Comparison of ENCODE assay signal across 1 fruit fly cellular context in genomic region chr3L:22717137-22717767, dm6.
TF ChIP-seq lines count a peak whose summit lies in the region.

TSS of gene ArfGAP3 (minus strand) at chr3L:22717577.
TSS of gene CG32452 (plus strand) at chr3L:22717728.

TF ChIP-seq in whole organism, embryonic, 481 proteins besides CTCF, POLR2A, EP300 and RAD21 (continued from another document and continues in another):
- TF ChIP-seq Neu2 (GFP tag; optimal IDR thresholded peaks at IDR 0.05; lab: Kevin White, UChicago; ENCODE audit: borderline replicate concordance) (no peak), CG10654 (GFP tag; optimal IDR thresholded peaks at IDR 0.05; lab: Kevin White, UChicago) (peak; percentile 65), lilli (GFP tag; optimal IDR thresholded peaks at IDR 0.05; lab: Kevin White, UChicago) (peak; percentile 86), gt (GFP tag; IDR thresholded peaks at IDR 0.05; lab: Robert Waterston, UW) (0 out of 2 replicates have a peak, but pooled peaks have one; percentile 37), Pdp1 (GFP tag; optimal IDR thresholded peaks at IDR 0.05; lab: Kevin White, UChicago) (peak; percentile 51 to 67), Trl (optimal IDR thresholded peaks at IDR 0.05; lab: Kevin White, UChicago) (no peak), Trl (GFP tag; optimal IDR thresholded peaks at IDR 0.05; lab: Kevin White, UChicago) (peak; percentile 55), Oaz (GFP tag; IDR thresholded peaks at IDR 0.05; lab: Robert Waterston, UW) (peak; percentile 70), Tbp (GFP tag; optimal IDR thresholded peaks at IDR 0.05; lab: Kevin White, UChicago) (no peak), CG1832 (GFP tag; optimal IDR thresholded peaks at IDR 0.05; lab: Kevin White, UChicago) (no peak), CG6654 (GFP tag; optimal IDR thresholded peaks at IDR 0.05; lab: Kevin White, UChicago) (no peak), her (GFP tag; optimal IDR thresholded peaks at IDR 0.05; lab: Kevin White, UChicago) (peak; percentile 55), Mad (GFP tag; optimal IDR thresholded peaks at IDR 0.05; lab: Kevin White, UChicago) (peak; percentile 71), CG11560 (tag; IDR thresholded peaks at IDR 0.05; lab: Robert Waterston, UW) (peak; percentile 98), Xrp1 (GFP tag; IDR thresholded peaks at IDR 0.05; lab: Robert Waterston, UW) (peak; percentile 79), CG10959 (GFP tag; IDR thresholded peaks at IDR 0.05; lab: Robert Waterston, UW) (0 out of 2 replicates have a peak, but pooled peaks have one; percentile 36), gfzf (GFP tag; optimal IDR thresholded peaks at IDR 0.05; lab: Kevin White, UChicago) (peak; percentile 23), CG13287 (GFP tag; IDR thresholded peaks at IDR 0.05; lab: Robert Waterston, UW; ENCODE audit: partially characterized antibody) (peak; percentile 68), pan (optimal IDR thresholded peaks at IDR 0.05; lab: Kevin White, UChicago) (no peak), pan (GFP tag; optimal IDR thresholded peaks at IDR 0.05 in 1 of 2, IDR thresholded peaks at IDR 0.05 in 1 of 2) (peak in 1 of 2 experiments; percentile 79), fd96Cb (tag; optimal IDR thresholded peaks at IDR 0.05; lab: Kevin White, UChicago) (peak; percentile 64), ftz-f1 (GFP tag; optimal IDR thresholded peaks at IDR 0.05; lab: Kevin White, UChicago) (peak; percentile 77), tx (GFP tag; optimal IDR thresholded peaks at IDR 0.05; lab: Kevin White, UChicago) (peak; percentile 53), H2.0 (GFP tag; IDR thresholded peaks at IDR 0.05; lab: Robert Waterston, UW) (peak; percentile 59; the same call in 1 of the 2 replicates), CG17385 (GFP tag; optimal IDR thresholded peaks at IDR 0.05; lab: Kevin White, UChicago) (peak; percentile 66), kah (GFP tag; optimal IDR thresholded peaks at IDR 0.05; lab: Kevin White, UChicago) (peak; percentile 61), CG32767 (GFP tag; IDR thresholded peaks at IDR 0.05; lab: Robert Waterston, UW) (peak; percentile 66; the same call in 1 of the 2 replicates), trem (tag; optimal IDR thresholded peaks at IDR 0.05; lab: Kevin White, UChicago) (peak; percentile 76), esg (GFP tag; conservative IDR thresholded peaks at IDR 0.05; lab: Robert Waterston, UW) (peak; percentile 51; the same call in 1 of the 2 replicates), p53 (GFP tag; optimal IDR thresholded peaks at IDR 0.05; lab: Kevin White, UChicago) (peak; percentile 46), CG17829 (tag; optimal IDR thresholded peaks at IDR 0.05; lab: Kevin White, UChicago) (peak; percentile 82), bcd (GFP tag; optimal IDR thresholded peaks at IDR 0.05; lab: Kevin White, UChicago) (peak; percentile 67), wek (GFP tag; optimal IDR thresholded peaks at IDR 0.05; lab: Kevin White, UChicago) (peak; percentile 96), Dp (GFP tag; optimal IDR thresholded peaks at IDR 0.05; lab: Kevin White, UChicago) (peak; percentile 51), vnd (GFP tag; IDR thresholded peaks at IDR 0.05; lab: Robert Waterston, UW; ENCODE audit: partially characterized antibody) (peak; percentile 58; the same call in 1 of the 3 replicates), Abd-B (GFP tag; optimal IDR thresholded peaks at IDR 0.05; lab: Kevin White, UChicago) (peak; percentile 60), dmrt11E (tag; optimal IDR thresholded peaks at IDR 0.05; lab: Kevin White, UChicago) (peak; percentile 67), CG11723 (GFP tag; optimal IDR thresholded peaks at IDR 0.05; lab: Kevin White, UChicago) (peak; percentile 37), Atf3 (GFP tag; optimal IDR thresholded peaks at IDR 0.05; lab: Kevin White, UChicago) (peak; percentile 38), vvl (GFP tag; IDR thresholded peaks at IDR 0.05; lab: Robert Waterston, UW) (peak; percentile 77), kni (GFP tag; optimal IDR thresholded peaks at IDR 0.05; lab: Kevin White, UChicago) (peak; percentile 41), CG12155 (GFP tag; optimal IDR thresholded peaks at IDR 0.05; lab: Kevin White, UChicago) (peak; percentile 78), CG7963 (GFP tag; IDR thresholded peaks at IDR 0.05; lab: Robert Waterston, UW; ENCODE audit: partially characterized antibody) (no peak), sob (GFP tag; IDR thresholded peaks at IDR 0.05; lab: Robert Waterston, UW) (peak; percentile 73), CG7745 (tag; optimal IDR thresholded peaks at IDR 0.05; lab: Kevin White, UChicago) (no peak), Dek (tag; optimal IDR thresholded peaks at IDR 0.05; lab: Kevin White, UChicago) (peak; percentile 61), crol (GFP tag; IDR thresholded peaks at IDR 0.05; lab: Robert Waterston, UW) (no peak), rib (GFP tag; IDR thresholded peaks at IDR 0.05; lab: Robert Waterston, UW) (peak; percentile 60; the same call in 1 of the 2 replicates), H15 (GFP tag; IDR thresholded peaks at IDR 0.05; lab: Robert Waterston, UW) (peak; percentile 62; the same call in 1 of the 3 replicates), CG8924 (tag; optimal IDR thresholded peaks at IDR 0.05; lab: Kevin White, UChicago) (peak; percentile 82), nmo (GFP tag; optimal IDR thresholded peaks at IDR 0.05; lab: Kevin White, UChicago) (peak; percentile 80), Doc2 (GFP tag; IDR thresholded peaks at IDR 0.05; lab: Robert Waterston, UW) (no peak), dan (GFP tag; IDR thresholded peaks at IDR 0.05; lab: Robert Waterston, UW) (no peak), Asciz (GFP tag; optimal IDR thresholded peaks at IDR 0.05; lab: Kevin White, UChicago) (peak; percentile 25), CG2116 (GFP tag; optimal IDR thresholded peaks at IDR 0.05; lab: Kevin White, UChicago) (peak; percentile 78), CG3995 (GFP tag; optimal IDR thresholded peaks at IDR 0.05; lab: Kevin White, UChicago) (peak; percentile 39), tup (GFP tag; optimal IDR thresholded peaks at IDR 0.05; lab: Kevin White, UChicago) (no peak), ara (GFP tag; IDR thresholded peaks at IDR 0.05; lab: Robert Waterston, UW) (peak; percentile 53), CG17568 (GFP tag; optimal IDR thresholded peaks at IDR 0.05; lab: Kevin White, UChicago) (no peak), Myb (GFP tag; optimal IDR thresholded peaks at IDR 0.05; lab: Kevin White, UChicago) (peak; percentile 66), C15 (GFP tag; IDR thresholded peaks at IDR 0.05; lab: Robert Waterston, UW) (0 out of 3 replicates have a peak, but pooled peaks have one; percentile 8), CG9797 (GFP tag; optimal IDR thresholded peaks at IDR 0.05; lab: Kevin White, UChicago) (peak; percentile 22), lmd (GFP tag; IDR thresholded peaks at IDR 0.05; lab: Robert Waterston, UW) (peak; percentile 66), HmgZ (tag; optimal IDR thresholded peaks at IDR 0.05; lab: Kevin White, UChicago) (peak; percentile 58), TFAM (GFP tag; optimal IDR thresholded peaks at IDR 0.05; lab: Kevin White, UChicago) (no peak), vfl (GFP tag; optimal IDR thresholded peaks at IDR 0.05; lab: Kevin White, UChicago) (peak; percentile 37), CG1233 (GFP tag; optimal IDR thresholded peaks at IDR 0.05; lab: Kevin White, UChicago) (peak; percentile 58), CG2202 (tag; optimal IDR thresholded peaks at IDR 0.05; lab: Kevin White, UChicago) (peak; percentile 22), gcm (GFP tag; optimal IDR thresholded peaks at IDR 0.05; lab: Kevin White, UChicago) (peak; percentile 54), bbx (GFP tag; IDR thresholded peaks at IDR 0.05; lab: Robert Waterston, UW; ENCODE audit: partially characterized antibody) (peak; percentile 26; the same call in 1 of the 2 replicates), stwl (tag; optimal IDR thresholded peaks at IDR 0.05; lab: Kevin White, UChicago) (peak; percentile 51), Mrtf (GFP tag; IDR thresholded peaks at IDR 0.05; lab: Robert Waterston, UW) (no peak; the same call in 2 of the 3 replicates), tap (tag; optimal IDR thresholded peaks at IDR 0.05; lab: Kevin White, UChicago) (peak; percentile 60), CG11093 (GFP tag; IDR thresholded peaks at IDR 0.05; lab: Robert Waterston, UW) (peak; percentile 47; the same call in 1 of the 3 replicates), crp (GFP tag; optimal IDR thresholded peaks at IDR 0.05; lab: Kevin White, UChicago) (peak in 1 of 2 experiments; percentile 44), kay (GFP tag; optimal IDR thresholded peaks at IDR 0.05; lab: Kevin White, UChicago) (peak; percentile 42), scrt (GFP tag; optimal IDR thresholded peaks at IDR 0.05; lab: Kevin White, UChicago) (no peak), CG13296 (GFP tag; optimal IDR thresholded peaks at IDR 0.05; lab: Kevin White, UChicago) (peak; percentile 68), pros (GFP tag; optimal IDR thresholded peaks at IDR 0.05; lab: Kevin White, UChicago) (no peak), bigmax (GFP tag; optimal IDR thresholded peaks at IDR 0.05; lab: Kevin White, UChicago) (no peak), pita (GFP tag; optimal IDR thresholded peaks at IDR 0.05; lab: Kevin White, UChicago) (no peak), CG34422 (GFP tag; IDR thresholded peaks at IDR 0.05; lab: Robert Waterston, UW) (peak; percentile 47; the same call in 2 of the 3 replicates), Side (GFP tag; optimal IDR thresholded peaks at IDR 0.05; lab: Kevin White, UChicago) (peak; percentile 30), NFAT (GFP tag; IDR thresholded peaks at IDR 0.05; lab: Robert Waterston, UW) (peak; percentile 72), Sry-β (GFP tag; optimal IDR thresholded peaks at IDR 0.05; lab: Kevin White, UChicago) (peak; percentile 94), ase (GFP tag; IDR thresholded peaks at IDR 0.05; lab: Robert Waterston, UW) (peak; percentile 65), CG31224 (GFP tag; IDR thresholded peaks at IDR 0.05; lab: Robert Waterston, UW) (peak; percentile 41; the same call in 1 of the 2 replicates), luna (GFP tag; optimal IDR thresholded peaks at IDR 0.05; lab: Kevin White, UChicago) (peak; percentile 50), tio (GFP tag; optimal IDR thresholded peaks at IDR 0.05; lab: Kevin White, UChicago) (no peak), hth (optimal IDR thresholded peaks at IDR 0.05; lab: Kevin White, UChicago) (no peak), CG1792 (GFP tag; optimal IDR thresholded peaks at IDR 0.05; lab: Kevin White, UChicago) (peak; percentile 44), CG15269 (tag; optimal IDR thresholded peaks at IDR 0.05; lab: Kevin White, UChicago) (peak; percentile 75), sd (tag; optimal IDR thresholded peaks at IDR 0.05; lab: Kevin White, UChicago) (no peak), MBD-R2 (GFP tag; IDR thresholded peaks at IDR 0.05; lab: Robert Waterston, UW) (peak; percentile 22), klu (GFP tag; IDR thresholded peaks at IDR 0.05; lab: Robert Waterston, UW) (peak; percentile 63; the same call in 1 of the 2 replicates), CG10462 (GFP tag; optimal IDR thresholded peaks at IDR 0.05; lab: Kevin White, UChicago) (peak; percentile 61), dysf (GFP tag; IDR thresholded peaks at IDR 0.05; lab: Robert Waterston, UW) (peak; percentile 70; the same call in 2 of the 3 replicates), Atf6 (GFP tag; IDR thresholded peaks at IDR 0.05; lab: Robert Waterston, UW) (peak; percentile 67), Dref (GFP tag; IDR thresholded peaks at IDR 0.05; lab: Robert Waterston, UW) (peak; percentile 67), CG33557 (GFP tag; optimal IDR thresholded peaks at IDR 0.05; lab: Kevin White, UChicago) (peak; percentile 61), sim (GFP tag; IDR thresholded peaks at IDR 0.05; lab: Robert Waterston, UW) (no peak), ERR (GFP tag; optimal IDR thresholded peaks at IDR 0.05; lab: Kevin White, UChicago) (peak; percentile 34), CG17912 (GFP tag; optimal IDR thresholded peaks at IDR 0.05; lab: Kevin White, UChicago) (peak; percentile 67), stc (GFP tag; IDR thresholded peaks at IDR 0.05; lab: Robert Waterston, UW) (peak; percentile 38; the same call in 1 of the 2 replicates), GATAe (GFP tag; conservative IDR thresholded peaks at IDR 0.05; lab: Robert Waterston, UW) (no peak), CG14014 (GFP tag; IDR thresholded peaks at IDR 0.05; lab: Robert Waterston, UW) (peak; percentile 65), slbo (GFP tag; IDR thresholded peaks at IDR 0.05; lab: Robert Waterston, UW) (peak; percentile 77), tgo (GFP tag; IDR thresholded peaks at IDR 0.05; lab: Robert Waterston, UW) (peak; percentile 61; the same call in 2 of the 3 replicates), eyg (GFP tag; optimal IDR thresholded peaks at IDR 0.05; lab: Kevin White, UChicago) (no peak), CG8281 (tag; optimal IDR thresholded peaks at IDR 0.05; lab: Kevin White, UChicago) (peak; percentile 38), CG6854 (GFP tag; optimal IDR thresholded peaks at IDR 0.05; lab: Kevin White, UChicago) (no peak), CG16813 (GFP tag; IDR thresholded peaks at IDR 0.05; lab: Robert Waterston, UW; ENCODE audit: partially characterized antibody) (peak; percentile 64), Usf (GFP tag; optimal IDR thresholded peaks at IDR 0.05; lab: Kevin White, UChicago) (peak; percentile 41), CG2199 (GFP tag; IDR thresholded peaks at IDR 0.05; lab: Robert Waterston, UW) (no peak), Fer3 (tag; optimal IDR thresholded peaks at IDR 0.05; lab: Kevin White, UChicago) (peak; percentile 78), jumu (GFP tag; optimal IDR thresholded peaks at IDR 0.05; lab: Kevin White, UChicago) (peak; percentile 39), CG16779 (GFP tag; IDR thresholded peaks at IDR 0.05; lab: Robert Waterston, UW) (0 out of 2 replicates have a peak, but pooled peaks have one; percentile 35), CG13775 (GFP tag; optimal IDR thresholded peaks at IDR 0.05; lab: Kevin White, UChicago) (peak; percentile 82), Dll (GFP tag; IDR thresholded peaks at IDR 0.05; lab: Robert Waterston, UW; ENCODE audit: partially characterized antibody) (peak; percentile 86), pum (GFP tag; optimal IDR thresholded peaks at IDR 0.05; lab: Kevin White, UChicago) (peak; percentile 70), da (GFP tag; optimal IDR thresholded peaks at IDR 0.05; lab: Kevin White, UChicago) (peak; percentile 35), Hr3 (GFP tag; optimal IDR thresholded peaks at IDR 0.05; lab: Kevin White, UChicago) (peak; percentile 67), CG33213 (GFP tag; optimal IDR thresholded peaks at IDR 0.05; lab: Kevin White, UChicago) (peak; percentile 47), Sry-δ (GFP tag; optimal IDR thresholded peaks at IDR 0.05; lab: Kevin White, UChicago) (peak; percentile 56), CG11504 (tag; optimal IDR thresholded peaks at IDR 0.05; lab: Kevin White, UChicago) (no peak), CG4424 (GFP tag; optimal IDR thresholded peaks at IDR 0.05; lab: Kevin White, UChicago) (peak; percentile 77), Dip2 (GFP tag; IDR thresholded peaks at IDR 0.05; lab: Robert Waterston, UW) (no peak), ssp (GFP tag; IDR thresholded peaks at IDR 0.05; lab: Robert Waterston, UW) (peak; percentile 74)
